Worm (Caenorhabditis elegans) whole organism, L3 larva: Measurements from ENCODE around the gene W02H5.2.

Experiments used
- ZK546.5 ChIP-seq: sonication (generic microtip); optimal IDR thresholded peaks from 2 replicates; lab custom pipeline; 2017; ENCODE audit warnings: missing biosample characterization, missing genetic modification characterization
- skn-1 ChIP-seq: fragments of 150-350 bp; optimal IDR thresholded peaks from 2 replicates; lab custom pipeline; 2014; ENCODE audit warnings: missing biosample characterization, missing genetic modification characterization
- unc-62 ChIP-seq: fragments of 150-350 bp; sonication (generic microtip); optimal IDR thresholded peaks from 4 replicates; lab custom pipeline; 2014; ENCODE audit warnings: missing biosample characterization, missing genetic modification reagents, missing genetic modification characterization

ce11 chrV:2601817-2602216 is 37.3 kb upstream of the W02H5.2 start:
- TF ChIP-seq unc-62 (GFP tag; lab: Kevin White, UChicago), result no peak
- no peak for TF ChIP-seq skn-1 (tag; lab: Kevin White, UChicago)
- TF ChIP-seq ZK546.5 (tag; lab: Kevin White, UChicago), result no peak
